Worm (Caenorhabditis elegans) whole organism, midembryonic: ENCODE data around the gene mcm-3AP.

Source experiments
- T22C8.4 ChIP-seq: fragments of 200-800 bp; sonication (Bioruptor generic); IDR thresholded peaks from 2 replicates; pipeline ENCODE4 v1.3.6; 2022; ENCODE audit warnings: missing genetic modification characterization, missing compliant biosample characterization
- flt-1 ChIP-seq: fragments of 200-800 bp; sonication (Bioruptor generic); IDR thresholded peaks from 2 replicates; pipeline ENCODE4 v1.3.6; 2022; ENCODE audit warnings: missing genetic modification characterization, missing compliant biosample characterization
- klf-2 ChIP-seq: fragments of 200-800 bp; sonication (Bioruptor generic); conservative IDR thresholded peaks from 2 replicates; pipeline ENCODE4 v1.3.6; 2022; ENCODE audit warnings: missing genetic modification reagents, missing genetic modification characterization, missing compliant biosample characterization
- med-1 ChIP-seq: sonication (generic microtip); optimal IDR thresholded peaks from 2 replicates; lab custom pipeline; 2017; ENCODE audit warnings: missing genetic modification characterization, mild to moderate bottlenecking, missing compliant biosample characterization, antibody characterized with exemption, missing genetic modification reagents; ENCODE audit not compliant: insufficient read depth
- tab-1 ChIP-seq: fragments of 200-800 bp; sonication (Bioruptor generic); IDR thresholded peaks from 2 replicates; pipeline ENCODE4 v1.3.6; 2022; ENCODE audit warnings: missing genetic modification characterization, missing compliant biosample characterization
- ztf-23 ChIP-seq: fragments of 200-800 bp; sonication (Bioruptor generic); IDR thresholded peaks from 2 replicates; pipeline ENCODE4 v1.3.6; 2022; ENCODE audit warnings: missing genetic modification reagents, missing genetic modification characterization, missing compliant biosample characterization
- ztf-29 ChIP-seq: fragments of 200-800 bp; sonication (Bioruptor generic); IDR thresholded peaks from 2 replicates; pipeline ENCODE4 v1.3.6; 2022; ENCODE audit warnings: missing genetic modification reagents, missing genetic modification characterization, missing compliant biosample characterization

ce11 chrIV:7931873-7932272 is 16.6 kb upstream of the mcm-3AP start:
- no peak for TF ChIP-seq T22C8.4 (GFP tag; lab: Robert Waterston, UW)
- no peak for TF ChIP-seq tab-1 (GFP tag; lab: Robert Waterston, UW)
- TF ChIP-seq klf-2: no peak
- no peak for TF ChIP-seq med-1 (GFP tag; lab: Kevin White, UChicago)
- no peak for TF ChIP-seq flt-1 (GFP tag; lab: Robert Waterston, UW)
- TF ChIP-seq ztf-29 (GFP tag; lab: Robert Waterston, UW): no peak
- no peak for TF ChIP-seq ztf-23 (GFP tag; lab: Robert Waterston, UW)
